Worm (Caenorhabditis elegans): ENCODE results near the gene C02E7.8.

ce11 chrV:4913853-4914252, 6.7 kb downstream of the C02E7.8 start:
- TF ChIP-seq dpl-1 (GFP tag; optimal IDR thresholded peaks at IDR 0.05) (no peak), ztf-4 (tag; optimal IDR thresholded peaks at IDR 0.05) (no peak), unc-86 (tag; optimal IDR thresholded peaks at IDR 0.05) (no peak), aly-2 (tag; optimal IDR thresholded peaks at IDR 0.05) (no peak)
